Worm (Caenorhabditis elegans) whole organism, L1 larva: ENCODE measurements around the gene smcr-8.

ENCODE experiments used
- C04F5.9 ChIP-seq: sonication (generic microtip); optimal IDR thresholded peaks from 2 replicates; lab custom pipeline; 2016; ENCODE audit warnings: missing genetic modification characterization, missing compliant biosample characterization
- C16A3.4 ChIP-seq: fragments of 150-350 bp; optimal IDR thresholded peaks from 2 replicates; lab custom pipeline; 2014; ENCODE audit warnings: missing biosample characterization, missing genetic modification characterization
- aly-2 ChIP-seq: fragments of 150-350 bp; optimal IDR thresholded peaks from 2 replicates; lab custom pipeline; 2014; ENCODE audit warnings: missing biosample characterization, missing genetic modification characterization
- ceh-8 ChIP-seq: fragments of 200-800 bp; sonication (Bioruptor generic); optimal IDR thresholded peaks from 2 replicates; lab custom pipeline; 2018; ENCODE audit warnings: mild to moderate bottlenecking, missing genetic modification characterization, moderate library complexity, missing compliant biosample characterization
- ceh-82 ChIP-seq, 3 experiments: fragments of 150-350 bp in 1 of 3; sonication (generic microtip) in 2 of 3; optimal IDR thresholded peaks; 2 replicates each; lab custom pipeline; 2014 to 2017; ENCODE audit warnings: missing biosample characterization in 3 of 3, missing genetic modification characterization in 3 of 3
- ceh-88 ChIP-seq: fragments of 200-800 bp; sonication (Bioruptor generic); IDR thresholded peaks from 2 replicates; pipeline ENCODE4 v1.3.6; 2022; ENCODE audit warnings: missing genetic modification characterization, missing compliant biosample characterization
- dpl-1 ChIP-seq, 3 experiments: fragments of 150-350 bp in 2 of 3; sonication (generic microtip) in 1 of 3; optimal IDR thresholded peaks; 2 replicates each; lab custom pipeline; 2014 to 2017; ENCODE audit warnings: missing biosample characterization in 3 of 3, missing genetic modification characterization in 3 of 3, missing genetic modification reagents in 3 of 3
- dsc-1 ChIP-seq: sonication (generic microtip); optimal IDR thresholded peaks from 2 replicates; lab custom pipeline; 2016; ENCODE audit warnings: mild to moderate bottlenecking, missing genetic modification characterization, missing compliant biosample characterization
- efl-1 ChIP-seq, 4 experiments: fragments of 150-350 bp; optimal IDR thresholded peaks in 3 of 4; peaks in 1 of 4; 1 replicate in 1 of 4; 2 replicates in 3 of 4; lab custom pipeline; 2014; ENCODE audit warnings: missing biosample characterization in 2 of 4, missing genetic modification characterization in 2 of 4, missing genetic modification reagents in 2 of 4
- efl-3 ChIP-seq: fragments of 200-800 bp; sonication (Bioruptor generic); optimal IDR thresholded peaks from 2 replicates; lab custom pipeline; 2018; ENCODE audit warnings: mild to moderate bottlenecking, missing genetic modification characterization, missing compliant biosample characterization
- egl-13 ChIP-seq: sonication (generic microtip); optimal IDR thresholded peaks from 2 replicates; lab custom pipeline; 2016; ENCODE audit warnings: missing genotype, missing genetic modification reagents, missing genetic modification characterization, missing compliant biosample characterization
- elt-2 ChIP-seq: sonication (generic microtip); optimal IDR thresholded peaks from 2 replicates; lab custom pipeline; 2016; ENCODE audit warnings: missing genetic modification characterization, mild to moderate bottlenecking, inconsistent platforms, missing compliant biosample characterization, missing genetic modification reagents
- elt-3 ChIP-seq, 6 experiments: fragments of 150-350 bp in 1 of 6; sonication (generic microtip); optimal IDR thresholded peaks; 2 replicates each; lab custom pipeline; 2017 to 2018; ENCODE audit warnings: missing biosample characterization in 6 of 6, missing genetic modification characterization in 6 of 6, inconsistent platforms in 1 of 6
- fkh-10 ChIP-seq: sonication (generic microtip); optimal IDR thresholded peaks from 2 replicates; lab custom pipeline; 2017; ENCODE audit warnings: missing biosample characterization, missing genetic modification reagents, missing genetic modification characterization
- fkh-4 ChIP-seq: sonication (generic microtip); optimal IDR thresholded peaks from 2 replicates; lab custom pipeline; 2016; ENCODE audit warnings: missing compliant biosample characterization, missing genetic modification characterization, borderline replicate concordance
- fkh-8 ChIP-seq: sonication (generic microtip); optimal IDR thresholded peaks from 2 replicates; lab custom pipeline; 2016; ENCODE audit warnings: mild to moderate bottlenecking, missing genetic modification characterization, missing compliant biosample characterization
- fos-1 ChIP-seq: fragments of 150-350 bp; optimal IDR thresholded peaks from 2 replicates; lab custom pipeline; 2014; ENCODE audit warnings: missing biosample characterization, missing genetic modification characterization
- grh-1 ChIP-seq: fragments of 200-800 bp; sonication (Bioruptor generic); IDR thresholded peaks from 2 replicates; pipeline ENCODE4 v1.3.6; 2022; ENCODE audit warnings: missing genetic modification reagents, missing genetic modification characterization, missing compliant biosample characterization
- irx-1 ChIP-seq: sonication (generic microtip); optimal IDR thresholded peaks from 2 replicates; lab custom pipeline; 2016; ENCODE audit warnings: missing genetic modification characterization, missing compliant biosample characterization
- isw-1 ChIP-seq: fragments of 200-800 bp; sonication (Bioruptor generic); IDR thresholded peaks from 2 replicates; pipeline ENCODE4 v1.3.6; 2022; ENCODE audit warnings: missing genetic modification characterization, missing compliant biosample characterization
- jun-1 ChIP-seq: fragments of 150-350 bp; optimal IDR thresholded peaks from 2 replicates; lab custom pipeline; 2014; ENCODE audit warnings: missing biosample characterization, missing genetic modification reagents, missing genetic modification characterization
- lin-13 ChIP-seq: fragments of 150-350 bp; optimal IDR thresholded peaks from 2 replicates; lab custom pipeline; 2014; ENCODE audit warnings: missing biosample characterization, missing genetic modification reagents, missing genetic modification characterization
- lin-14 ChIP-seq: fragments of 200-800 bp; sonication (Bioruptor generic); optimal IDR thresholded peaks from 2 replicates; lab custom pipeline; 2018; ENCODE audit warnings: mild to moderate bottlenecking, missing genetic modification characterization, moderate library complexity, missing compliant biosample characterization
- lin-35 ChIP-seq, 2 experiments: fragments of 150-350 bp; optimal IDR thresholded peaks; 2 replicates each; lab custom pipeline; 2014; ENCODE audit warnings: missing biosample characterization in 2 of 2, missing genetic modification characterization in 2 of 2, missing genetic modification reagents in 2 of 2
- lir-3 ChIP-seq: sonication (generic microtip); optimal IDR thresholded peaks from 2 replicates; lab custom pipeline; 2016; ENCODE audit warnings: mild to moderate bottlenecking, missing genetic modification characterization, moderate library complexity, missing compliant biosample characterization; ENCODE audit not compliant: poor library complexity
- lsy-2 ChIP-seq, 2 experiments: fragments of 150-350 bp; optimal IDR thresholded peaks; 2 replicates each; lab custom pipeline; 2014; ENCODE audit warnings: missing biosample characterization in 2 of 2, missing genetic modification characterization in 2 of 2
- mab-9 ChIP-seq: fragments of 200-800 bp; sonication (Bioruptor generic); IDR thresholded peaks from 2 replicates; pipeline ENCODE4 v1.3.6; 2022; ENCODE audit warnings: missing genetic modification reagents, missing genetic modification characterization, missing compliant biosample characterization
- mdl-1 ChIP-seq, 2 experiments: fragments of 150-350 bp; optimal IDR thresholded peaks; 2 replicates each; lab custom pipeline; 2014 to 2017; ENCODE audit warnings: missing biosample characterization in 2 of 2, missing genetic modification characterization in 2 of 2, inconsistent platforms in 1 of 2
- mep-1 ChIP-seq: fragments of 150-350 bp; optimal IDR thresholded peaks from 2 replicates; lab custom pipeline; 2014; ENCODE audit warnings: missing biosample characterization, missing genetic modification characterization
- nhr-19 ChIP-seq: fragments of 200-800 bp; sonication (Bioruptor generic); conservative IDR thresholded peaks from 2 replicates; pipeline ENCODE4 v1.3.6; 2022; ENCODE audit warnings: missing genetic modification characterization, missing compliant biosample characterization
- nhr-20 ChIP-seq: sonication (generic microtip); optimal IDR thresholded peaks from 2 replicates; lab custom pipeline; 2016; ENCODE audit warnings: mild to moderate bottlenecking, missing genetic modification characterization, missing compliant biosample characterization
- nhr-47 ChIP-seq: sonication (generic microtip); optimal IDR thresholded peaks from 2 replicates; lab custom pipeline; 2016; ENCODE audit warnings: mild to moderate bottlenecking, missing genetic modification characterization, moderate library complexity, missing compliant biosample characterization
- nhr-71 ChIP-seq: sonication (generic microtip); optimal IDR thresholded peaks from 2 replicates; lab custom pipeline; 2016; ENCODE audit warnings: mild to moderate bottlenecking, missing genetic modification characterization, moderate library complexity, missing compliant biosample characterization
- nhr-77 ChIP-seq: fragments of 150-350 bp; optimal IDR thresholded peaks from 2 replicates; lab custom pipeline; 2014; ENCODE audit warnings: missing biosample characterization, missing genetic modification characterization
- nhr-85 ChIP-seq: sonication (generic microtip); peaks from one replicate; lab custom pipeline; 2016; ENCODE audit warnings: missing genetic modification characterization, inconsistent platforms, missing compliant biosample characterization
- nhr-90 ChIP-seq: sonication (generic microtip); optimal IDR thresholded peaks from 2 replicates; lab custom pipeline; 2016; ENCODE audit warnings: mild to moderate bottlenecking, missing genetic modification characterization, missing compliant biosample characterization; ENCODE audit not compliant: poor library complexity
- pax-3 ChIP-seq: fragments of 200-800 bp; sonication (Bioruptor generic); optimal IDR thresholded peaks from 2 replicates; lab custom pipeline; 2018; ENCODE audit warnings: mild to moderate bottlenecking, missing genetic modification characterization, moderate library complexity, missing compliant biosample characterization
- rnt-1 ChIP-seq: sonication (generic microtip); optimal IDR thresholded peaks from 2 replicates; lab custom pipeline; 2016; ENCODE audit warnings: mild to moderate bottlenecking, missing genetic modification characterization, moderate library complexity, missing compliant biosample characterization
- skn-1 ChIP-seq: fragments of 150-350 bp; optimal IDR thresholded peaks from 2 replicates; lab custom pipeline; 2014; ENCODE audit warnings: missing biosample characterization, missing genetic modification characterization
- snpc-4 ChIP-seq: fragments of 150-350 bp; optimal IDR thresholded peaks from 2 replicates; lab custom pipeline; 2014; ENCODE audit warnings: missing biosample characterization, missing genetic modification characterization
- snu-23 ChIP-seq: sonication (generic microtip); optimal IDR thresholded peaks from 2 replicates; lab custom pipeline; 2016; ENCODE audit warnings: missing genetic modification characterization, missing compliant biosample characterization
- sox-4 ChIP-seq: sonication (generic microtip); optimal IDR thresholded peaks from 2 replicates; lab custom pipeline; 2016; ENCODE audit warnings: missing genetic modification characterization, missing compliant biosample characterization
- sup-37 ChIP-seq: fragments of 200-800 bp; sonication (Bioruptor generic); optimal IDR thresholded peaks from 2 replicates; lab custom pipeline; 2018; ENCODE audit warnings: mild to moderate bottlenecking, missing genetic modification characterization, missing compliant biosample characterization
- swsn-7 ChIP-seq: sonication (generic microtip); optimal IDR thresholded peaks from 2 replicates; lab custom pipeline; 2016; ENCODE audit warnings: missing genetic modification characterization, missing compliant biosample characterization
- tbx-2 ChIP-seq: sonication (generic microtip); optimal IDR thresholded peaks from 2 replicates; lab custom pipeline; 2016; ENCODE audit warnings: missing genetic modification characterization, missing compliant biosample characterization
- unc-86 ChIP-seq: sonication (generic microtip); optimal IDR thresholded peaks from 2 replicates; lab custom pipeline; 2016; ENCODE audit warnings: missing genetic modification characterization, missing compliant biosample characterization
- xbp-1 ChIP-seq: sonication (generic microtip); optimal IDR thresholded peaks from 2 replicates; lab custom pipeline; 2016; ENCODE audit warnings: missing genetic modification characterization, missing compliant biosample characterization
- zip-4 ChIP-seq: fragments of 200-800 bp; sonication (Bioruptor generic); optimal IDR thresholded peaks from 2 replicates; lab custom pipeline; 2018; ENCODE audit warnings: mild to moderate bottlenecking, missing genetic modification characterization, moderate library complexity, missing compliant biosample characterization
- ztf-11 ChIP-seq, 2 experiments: sonication (generic microtip); optimal IDR thresholded peaks; 2 replicates each; lab custom pipeline; 2016 to 2017; ENCODE audit warnings: missing genetic modification characterization in 2 of 2, missing biosample characterization in 1 of 2, missing compliant biosample characterization in 1 of 2
- ztf-4 ChIP-seq: fragments of 150-350 bp; optimal IDR thresholded peaks from 2 replicates; lab custom pipeline; 2014; ENCODE audit warnings: missing biosample characterization, missing genetic modification characterization

smcr-8 gene

DNA sequence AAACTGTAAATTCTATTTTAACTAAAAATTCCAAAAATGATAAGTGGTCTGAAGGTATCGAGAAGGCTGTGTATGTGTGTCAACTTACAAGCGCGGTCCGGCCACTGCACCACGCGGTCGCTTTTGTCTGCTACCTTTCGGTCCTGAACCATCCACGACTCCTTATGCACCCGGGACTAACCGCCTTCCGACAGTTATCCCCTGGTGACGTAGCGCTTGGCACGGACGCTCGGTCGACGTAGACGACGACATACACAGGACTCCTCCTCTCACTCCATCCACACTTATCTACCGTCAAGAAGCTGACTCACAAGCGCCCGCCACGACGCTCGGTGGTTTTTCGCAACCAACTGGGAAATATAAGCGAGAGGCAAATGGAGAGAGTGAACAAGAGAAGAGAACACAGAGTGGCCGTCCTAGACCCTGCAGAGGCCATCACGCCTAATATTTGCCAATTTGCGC lies 32.2 kb downstream of the smcr-8 start:
- TF ChIP-seq efl-1 (optimal IDR thresholded peaks at IDR 0.05; lab: Kevin White, UChicago): peak; percentile 46 to 47
- TF ChIP-seq efl-1 (GFP tag; optimal IDR thresholded peaks at IDR 0.05 in 1 of 2; lab: Kevin White, UChicago): peak; percentile 29 to 95
- peak; percentile 13 to 58 for TF ChIP-seq lin-35 (GFP tag; optimal IDR thresholded peaks at IDR 0.05; lab: Kevin White, UChicago)
- TF ChIP-seq dsc-1 (tag; lab: Kevin White, UChicago): peak; percentile 80
- peak; percentile 67 for TF ChIP-seq nhr-77
- peak; percentile 31 for TF ChIP-seq irx-1 (tag; lab: Kevin White, UChicago)
- peak; percentile 8 for TF ChIP-seq fkh-4 (tag; lab: Kevin White, UChicago)
- peak; percentile 55 for TF ChIP-seq lir-3
- TF ChIP-seq isw-1 (GFP tag; lab: Robert Waterston, UW): peak; percentile 50
- TF ChIP-seq skn-1: peak; percentile 16
- TF ChIP-seq nhr-19 (GFP tag; lab: Robert Waterston, UW): peak; percentile 84
- TF ChIP-seq fkh-8: peak; percentile 69
- TF ChIP-seq xbp-1: peak; percentile 66
- TF ChIP-seq lin-13 (GFP tag; lab: Kevin White, UChicago): peak; percentile 22
- TF ChIP-seq jun-1 (tag; lab: Kevin White, UChicago): peak; percentile 77
- peak; percentile 73 for TF ChIP-seq snu-23
- TF ChIP-seq zip-4 (GFP tag; lab: Kevin White, UChicago): peak; percentile 51
- peak; percentile 15 for TF ChIP-seq C04F5.9
- peak; percentile 70 for TF ChIP-seq egl-13 (tag; lab: Kevin White, UChicago)
- TF ChIP-seq nhr-20: peak; percentile 67
- peak; percentile 78 for TF ChIP-seq pax-3 (tag; lab: Kevin White, UChicago)
- TF ChIP-seq mep-1 (tag; lab: Kevin White, UChicago): peak; percentile 67
- TF ChIP-seq C16A3.4 (tag; lab: Kevin White, UChicago): peak; percentile 55
- TF ChIP-seq lin-14 (GFP tag; lab: Kevin White, UChicago): peak; percentile 78
- TF ChIP-seq swsn-7 (tag; lab: Kevin White, UChicago): peak; percentile 79
- peak; percentile 43 to 79 for TF ChIP-seq lsy-2 (tag; optimal IDR thresholded peaks at IDR 0.05; lab: Kevin White, UChicago)
- TF ChIP-seq nhr-90 (tag; lab: Kevin White, UChicago): peak; percentile 86
- TF ChIP-seq grh-1 (GFP tag; lab: Robert Waterston, UW): 0 out of 2 replicates have a peak, but pooled peaks have one; percentile 35
- peak; percentile 33 for TF ChIP-seq efl-3
- TF ChIP-seq snpc-4 (tag; lab: Kevin White, UChicago): peak; percentile 25
- TF ChIP-seq mab-9 (GFP tag; lab: Robert Waterston, UW): peak; percentile 75
- TF ChIP-seq ceh-82 (tag; optimal IDR thresholded peaks at IDR 0.05; lab: Kevin White, UChicago): peak in 2 of 3 experiments; percentile 5 to 32
- peak; percentile 71 for TF ChIP-seq ceh-8 (GFP tag; lab: Kevin White, UChicago)
- TF ChIP-seq sup-37 (GFP tag; lab: Kevin White, UChicago): peak; percentile 83
- TF ChIP-seq nhr-47 (tag; lab: Kevin White, UChicago): peak; percentile 89
- TF ChIP-seq unc-86 (tag; lab: Kevin White, UChicago): peak; percentile 45
- peak; percentile 74 for TF ChIP-seq sox-4 (tag; lab: Kevin White, UChicago)
- peak in 1 of 2 experiments; percentile 33 for TF ChIP-seq mdl-1 (tag; optimal IDR thresholded peaks at IDR 0.05; lab: Kevin White, UChicago)
- peak; percentile 64 for TF ChIP-seq aly-2 (tag; lab: Kevin White, UChicago)
- peak; percentile 35 for TF ChIP-seq fkh-10 (GFP tag; lab: Kevin White, UChicago)
- peak; percentile 41 for TF ChIP-seq fos-1
- TF ChIP-seq tbx-2 (tag; lab: Kevin White, UChicago): peak; percentile 71
- TF ChIP-seq elt-2: peak; percentile 57
- TF ChIP-seq dpl-1 (GFP tag; optimal IDR thresholded peaks at IDR 0.05; lab: Kevin White, UChicago): peak; percentile 15 to 29 (median 28)
- TF ChIP-seq elt-3 (tag; optimal IDR thresholded peaks at IDR 0.05; lab: Kevin White, UChicago): peak in 1 of 6 experiments; percentile 16
- TF ChIP-seq nhr-85: peak; percentile 79
- TF ChIP-seq ceh-88 (GFP tag; lab: Robert Waterston, UW): peak; percentile 58
- TF ChIP-seq ztf-4 (tag; lab: Kevin White, UChicago): peak; percentile 28
- peak; percentile 81 for TF ChIP-seq nhr-71 (tag; lab: Kevin White, UChicago)
- peak; percentile 58 for TF ChIP-seq rnt-1 (tag; lab: Kevin White, UChicago)
- TF ChIP-seq ztf-11 (tag; optimal IDR thresholded peaks at IDR 0.05; lab: Kevin White, UChicago): peak in 1 of 2 experiments; percentile 71
- TF ChIP-seq, all 84 proteins: peak for 50; not testable (repeated sequence) for 34
